Worm (Caenorhabditis elegans): ENCODE data around the gene H23L24.1.
A peak's percentile ranks its signal among the peaks of the same experiment; 100 is the strongest.

H23L24.1 gene

ce11 chrIV:8679225-8679624 lies 39.0 kb upstream of the H23L24.1 start, which contains the start of gene nlp-60:
nlp-60 (minus strand) TSS chrIV:8679325.
- no peak for TF ChIP-seq nhr-77 (tag; optimal IDR thresholded peaks at IDR 0.05)
- TF ChIP-seq tbx-2 (tag; optimal IDR thresholded peaks at IDR 0.05): no peak
- TF ChIP-seq lin-14 (GFP tag; optimal IDR thresholded peaks at IDR 0.05): no peak
- TF ChIP-seq nhr-47 (tag; optimal IDR thresholded peaks at IDR 0.05): no peak
- TF ChIP-seq fkh-8 (tag; optimal IDR thresholded peaks at IDR 0.05): no peak

ce11 chrIV:8686510-8686909 lies 31.7 kb upstream of the H23L24.1 start, which contains the start of gene pole-2:
pole-2 (minus strand) TSS chrIV:8686610.
- TF ChIP-seq lin-35 (GFP tag; optimal IDR thresholded peaks at IDR 0.05): no peak
- TF ChIP-seq nhr-84 (tag; optimal IDR thresholded peaks at IDR 0.05): no peak
- TF ChIP-seq mef-2 (tag; optimal IDR thresholded peaks at IDR 0.05): no peak
- TF ChIP-seq lin-13 (GFP tag; optimal IDR thresholded peaks at IDR 0.05): no peak
- TF ChIP-seq nhr-237 (tag; optimal IDR thresholded peaks at IDR 0.05): no peak
- no peak for TF ChIP-seq C16A3.4 (tag; optimal IDR thresholded peaks at IDR 0.05)
- TF ChIP-seq ceh-88 (GFP tag; IDR thresholded peaks at IDR 0.05): no peak
- no peak for TF ChIP-seq lin-39 (tag; optimal IDR thresholded peaks at IDR 0.05)

- no peak for TF ChIP-seq efl-1 (optimal IDR thresholded peaks at IDR 0.05)
- peak in 1 of 2 experiments; percentile 67 for TF ChIP-seq efl-1 (GFP tag; optimal IDR thresholded peaks at IDR 0.05 in 1 of 2)
- TF ChIP-seq C16A3.4 (tag; optimal IDR thresholded peaks at IDR 0.05): no peak
Measured at ce11 chrIV:8686966-8687365, 31.3 kb upstream of the H23L24.1 start.

- TF ChIP-seq efl-3 (GFP tag; optimal IDR thresholded peaks at IDR 0.05) (no peak), mep-1 (tag; optimal IDR thresholded peaks at IDR 0.05) (peak; percentile 97), ztf-4 (tag; optimal IDR thresholded peaks at IDR 0.05) (peak; percentile 50), hlh-17 (GFP tag; optimal IDR thresholded peaks at IDR 0.05; ENCODE audit: borderline replicate concordance) (no peak), nhr-90 (tag; optimal IDR thresholded peaks at IDR 0.05; ENCODE audit: poor library complexity) (peak; percentile 79), nhr-76 (tag; optimal IDR thresholded peaks at IDR 0.05) (no peak), elt-3 (tag; optimal IDR thresholded peaks at IDR 0.05) (peak in 2 of 6 experiments; percentile 61 to 76), snpc-4 (tag; optimal IDR thresholded peaks at IDR 0.05) (peak; percentile 67), ceh-90 (tag; optimal IDR thresholded peaks at IDR 0.05) (peak; percentile 7), tbx-2 (tag; optimal IDR thresholded peaks at IDR 0.05) (peak; percentile 86), ceh-63 (GFP tag; optimal IDR thresholded peaks at IDR 0.05) (no peak), C16A3.4 (tag; optimal IDR thresholded peaks at IDR 0.05) (peak; percentile 92), snu-23 (GFP tag; optimal IDR thresholded peaks at IDR 0.05) (peak; percentile 91), nhr-77 (tag; optimal IDR thresholded peaks at IDR 0.05) (peak; percentile 69), C04F5.9 (tag; optimal IDR thresholded peaks at IDR 0.05) (peak; percentile 55), rnt-1 (tag; optimal IDR thresholded peaks at IDR 0.05) (peak; percentile 89), F16B12.6 (tag; optimal IDR thresholded peaks at IDR 0.05) (peak; percentile 76), ceh-82 (tag; optimal IDR thresholded peaks at IDR 0.05) (peak; percentile 80 to 87 (median 81)), dpl-1 (GFP tag; optimal IDR thresholded peaks at IDR 0.05) (peak; percentile 95 to 98 (median 97)), unc-130 (tag; optimal IDR thresholded peaks at IDR 0.05) (peak; percentile 23), ceh-8 (GFP tag; optimal IDR thresholded peaks at IDR 0.05) (peak; percentile 75), hlh-4 (tag; optimal IDR thresholded peaks at IDR 0.05) (no peak), unc-62 (GFP tag; optimal IDR thresholded peaks at IDR 0.05) (no peak), mab-9 (GFP tag; IDR thresholded peaks at IDR 0.05) (peak; percentile 41; the same call in 1 of the 2 replicates), xbp-1 (tag; optimal IDR thresholded peaks at IDR 0.05) (peak; percentile 85), lsy-2 (tag; optimal IDR thresholded peaks at IDR 0.05) (peak; percentile 92 to 94), pax-3 (tag; optimal IDR thresholded peaks at IDR 0.05) (peak; percentile 44), nhr-84 (tag; optimal IDR thresholded peaks at IDR 0.05) (no peak), lin-15B (tag; optimal IDR thresholded peaks at IDR 0.05) (peak; percentile 77), irx-1 (tag; optimal IDR thresholded peaks at IDR 0.05) (peak; percentile 83), lin-35 (GFP tag; optimal IDR thresholded peaks at IDR 0.05) (peak; percentile 94 to 98), skn-1 (tag; optimal IDR thresholded peaks at IDR 0.05) (peak; percentile 80), lir-3 (tag; optimal IDR thresholded peaks at IDR 0.05; ENCODE audit: poor library complexity) (peak; percentile 65), lin-14 (GFP tag; optimal IDR thresholded peaks at IDR 0.05) (peak; percentile 83), hpl-2 (GFP tag; optimal IDR thresholded peaks at IDR 0.05) (peak; percentile 44), sptf-1 (tag; optimal IDR thresholded peaks at IDR 0.05) (no peak)
Measured at ce11 chrIV:8687605-8688191, 30.6 kb upstream of the H23L24.1 start, which contains the start of gene snrp-3. snrp-3 (minus strand) TSS chrIV:8687810.

Measured in whole organism, L1 larva.